Worm (Caenorhabditis elegans) whole organism, L4/young adult: ENCODE results near the gene Y48C3A.20.

Experiments used
- W03F9.2 ChIP-seq: fragments of 150-350 bp; optimal IDR thresholded peaks from 2 replicates; lab custom pipeline; 2014; ENCODE audit warnings: missing biosample characterization, missing genetic modification characterization
- dao-5 ChIP-seq: sonication (generic microtip); optimal IDR thresholded peaks from 2 replicates; lab custom pipeline; 2016; ENCODE audit warnings: missing genotype, missing genetic modification characterization, moderate library complexity, missing compliant biosample characterization
- him-1 ChIP-seq: sonication (generic microtip); optimal IDR thresholded peaks from 2 replicates; lab custom pipeline; 2016; ENCODE audit warnings: missing genotype, missing genetic modification reagents, missing genetic modification characterization, missing compliant biosample characterization

DNA sequence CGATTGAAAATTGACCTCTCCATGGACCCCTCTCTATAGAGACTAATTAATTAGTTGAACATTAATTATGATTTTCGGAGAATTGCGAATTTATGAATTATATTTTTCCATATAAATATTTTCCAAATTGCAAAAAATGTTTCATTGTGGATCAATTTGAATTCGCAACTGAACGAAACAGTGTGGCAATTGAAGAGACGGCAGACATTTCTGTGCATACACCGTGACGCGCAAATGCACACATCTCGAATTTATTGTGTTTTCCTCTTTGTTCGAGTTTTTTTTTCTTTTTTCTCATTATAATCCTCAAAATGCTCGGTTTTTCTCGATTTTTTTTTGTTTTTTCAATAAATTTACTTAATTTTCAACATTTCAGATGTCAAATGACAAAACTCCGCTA lies at the start of gene Y48C3A.20:
- no peak for TF ChIP-seq dao-5 (tag; lab: Kevin White, UChicago)
- no peak for TF ChIP-seq him-1 (tag; lab: Kevin White, UChicago)
- TF ChIP-seq W03F9.2 (tag; lab: Kevin White, UChicago): peak; percentile 91
